Worm (Caenorhabditis elegans): Measurements from ENCODE around the gene C42C1.9.

Gene C42C1.9

ce11 chrIV:12304750-12305149 lies 15.5 kb downstream of the C42C1.9 start:
- TF ChIP-seq dmd-9 (GFP tag; IDR thresholded peaks at IDR 0.05) (no peak), aha-1 (tag) (no peak), lsy-2 (tag; optimal IDR thresholded peaks at IDR 0.05) (no peak), daf-16 (GFP tag; optimal IDR thresholded peaks at IDR 0.05) (no peak), daf-16 (tag; optimal IDR thresholded peaks at IDR 0.05) (peak; percentile 13), nhr-41 (GFP tag; IDR thresholded peaks at IDR 0.05) (no peak), R02D3.7 (tag; optimal IDR thresholded peaks at IDR 0.05) (no peak), dve-1 (tag; optimal IDR thresholded peaks at IDR 0.05; ENCODE audit: insufficient read depth) (peak; percentile 17), pha-4 (GFP tag; IDR thresholded peaks at IDR 0.05) (no peak), pha-4 (tag; optimal IDR thresholded peaks at IDR 0.05) (no peak), hlh-30 (tag; optimal IDR thresholded peaks at IDR 0.05; ENCODE audit: insufficient read depth) (no peak), pqm-1 (tag; optimal IDR thresholded peaks at IDR 0.05) (no peak), nhr-76 (tag; optimal IDR thresholded peaks at IDR 0.05) (no peak), ZK337.2 (GFP tag; IDR thresholded peaks at IDR 0.05) (no peak), ztf-11 (tag; optimal IDR thresholded peaks at IDR 0.05) (no peak), tag-97 (GFP tag; IDR thresholded peaks at IDR 0.05) (no peak), zfp-3 (GFP tag; conservative IDR thresholded peaks at IDR 0.05) (no peak), dmd-6 (GFP tag; IDR thresholded peaks at IDR 0.05) (peak; percentile 41; the same call in 1 of the 2 replicates), ces-1 (GFP tag; optimal IDR thresholded peaks at IDR 0.05) (no peak), ceh-62 (tag; optimal IDR thresholded peaks at IDR 0.05) (no peak)

- TF ChIP-seq ama-1 (optimal IDR thresholded peaks at IDR 0.05) (no peak), lin-38 (GFP tag; IDR thresholded peaks at IDR 0.05) (no peak), nhr-10 (tag; optimal IDR thresholded peaks at IDR 0.05) (peak; percentile 14), pqm-1 (tag; optimal IDR thresholded peaks at IDR 0.05) (peak; percentile 90), sdz-12 (GFP tag; optimal IDR thresholded peaks at IDR 0.05) (no peak), Y5F2A.4 (GFP tag; optimal IDR thresholded peaks at IDR 0.05) (no peak), lin-13 (GFP tag; optimal IDR thresholded peaks at IDR 0.05) (no peak), zfp-3 (GFP tag; conservative IDR thresholded peaks at IDR 0.05) (no peak), dmd-6 (GFP tag; IDR thresholded peaks at IDR 0.05) (peak; percentile 65), duxl-1 (tag; optimal IDR thresholded peaks at IDR 0.05; ENCODE audit: poor library complexity) (no peak), lin-1 (GFP tag; IDR thresholded peaks at IDR 0.05) (0 out of 2 replicates have a peak, but pooled peaks have one; percentile 38), dve-1 (tag; optimal IDR thresholded peaks at IDR 0.05; ENCODE audit: insufficient read depth) (peak; percentile 70), nhr-11 (tag; optimal IDR thresholded peaks at IDR 0.05) (no peak), mxl-2 (GFP tag; conservative IDR thresholded peaks at IDR 0.05) (no peak), aha-1 (tag) (peak; percentile 38), ztf-7 (tag; optimal IDR thresholded peaks at IDR 0.05) (peak; percentile 2), ceh-20 (GFP tag; IDR thresholded peaks at IDR 0.05) (no peak), D1046.2 (GFP tag; IDR thresholded peaks at IDR 0.05) (no peak), egl-43 (GFP tag; IDR thresholded peaks at IDR 0.05) (no peak), nhr-25 (tag; optimal IDR thresholded peaks at IDR 0.05; ENCODE audit: borderline replicate concordance, insufficient read depth) (no peak), tra-1 (GFP tag; IDR thresholded peaks at IDR 0.05) (no peak), F44E2.7 (GFP tag; IDR thresholded peaks at IDR 0.05) (no peak), hlh-11 (tag; optimal IDR thresholded peaks at IDR 0.05) (peak; percentile 69), T26A8.4 (GFP tag; IDR thresholded peaks at IDR 0.05) (no peak), dpl-1 (GFP tag; optimal IDR thresholded peaks at IDR 0.05) (no peak), nhr-111 (GFP tag; optimal IDR thresholded peaks at IDR 0.05) (no peak), unc-62 (GFP tag; optimal IDR thresholded peaks at IDR 0.05 in 1 of 2) (peak in 1 of 2 experiments; percentile 9), unc-62 (tag; optimal IDR thresholded peaks at IDR 0.05) (no peak), F26F4.8 (GFP tag; conservative IDR thresholded peaks at IDR 0.05) (no peak), nhr-48 (tag; optimal IDR thresholded peaks at IDR 0.05) (peak; percentile 22), F10B5.3 (tag; optimal IDR thresholded peaks at IDR 0.05) (no peak), lir-3 (tag; optimal IDR thresholded peaks at IDR 0.05) (no peak), nhr-102 (tag; optimal IDR thresholded peaks at IDR 0.05) (no peak), lsy-2 (tag; optimal IDR thresholded peaks at IDR 0.05) (no peak), ces-1 (GFP tag; optimal IDR thresholded peaks at IDR 0.05) (no peak), tag-97 (GFP tag; IDR thresholded peaks at IDR 0.05) (no peak), nhr-28 (tag; optimal IDR thresholded peaks at IDR 0.05) (peak; percentile 31), spr-3 (GFP tag; optimal IDR thresholded peaks at IDR 0.05) (no peak), daf-16 (GFP tag; optimal IDR thresholded peaks at IDR 0.05) (peak in 1 of 2 experiments; percentile 6), daf-16 (tag; optimal IDR thresholded peaks at IDR 0.05) (peak; percentile 96)
These were observed 16.7 kb downstream of the C42C1.9 start for ce11 chrIV:12305956-12306355.

Measured in whole organism, L4 larva.